Fruit fly (Drosophila melanogaster) whole organism, embryonic: ENCODE measurements around the gene CG2841.

Experiments used
- ATbp ChIP-seq: fragments of 200-800 bp; sonication (Bioruptor generic); optimal IDR thresholded peaks from 2 replicates; lab custom pipeline; 2017; ENCODE audit warnings: missing biosample characterization, mild to moderate bottlenecking, missing genetic modification characterization, missing genetic modification reagents
- Aef1 ChIP-seq: fragments of 200-800 bp; sonication (Bioruptor generic); IDR thresholded peaks from 3 replicates; pipeline ENCODE4 v1.3.6; 2022; ENCODE audit warnings: missing biosample characterization, missing genetic modification characterization
- Asciz ChIP-seq: fragments of 200-800 bp; sonication (Bioruptor generic); optimal IDR thresholded peaks from 2 replicates; lab custom pipeline; 2017; ENCODE audit warnings: missing biosample characterization, mild to moderate bottlenecking, missing genetic modification characterization, missing genetic modification reagents
- Atf-2 ChIP-seq: fragments of 200-800 bp; sonication (Bioruptor generic); optimal IDR thresholded peaks from 2 replicates; lab custom pipeline; 2016; ENCODE audit warnings: missing biosample characterization, missing genetic modification characterization
- Bdp1 ChIP-seq: fragments of 200-800 bp; sonication (Bioruptor generic); optimal IDR thresholded peaks from 3 replicates; lab custom pipeline; 2016; ENCODE audit warnings: missing biosample characterization, missing genetic modification characterization
- CG10366 ChIP-seq: fragments of 200-800 bp; sonication (Bioruptor generic); IDR thresholded peaks from 2 replicates; pipeline ENCODE4 v1.3.6; 2022; ENCODE audit warnings: missing biosample characterization, missing genetic modification characterization
- CG10543 ChIP-seq: fragments of 200-800 bp; sonication (Bioruptor generic); optimal IDR thresholded peaks from 3 replicates; lab custom pipeline; 2017; ENCODE audit warnings: missing biosample characterization, mild to moderate bottlenecking, missing genetic modification characterization, moderate library complexity
- CG11560 ChIP-seq: fragments of 200-800 bp; sonication (Bioruptor generic); IDR thresholded peaks from 3 replicates; pipeline ENCODE4 v1.3.6; 2022; ENCODE audit warnings: missing biosample characterization, missing genetic modification characterization
- CG14441 ChIP-seq: fragments of 200-800 bp; sonication (Bioruptor generic); IDR thresholded peaks from 2 replicates; pipeline ENCODE4 v1.3.6; 2022; ENCODE audit warnings: missing biosample characterization, missing genetic modification characterization
- CG16863 ChIP-seq: fragments of 200-800 bp; sonication (Bioruptor generic); optimal IDR thresholded peaks from 3 replicates; lab custom pipeline; 2016; ENCODE audit warnings: missing biosample characterization, missing genetic modification characterization
- CG17186 ChIP-seq: fragments of 200-800 bp; sonication (Bioruptor generic); optimal IDR thresholded peaks from 3 replicates; lab custom pipeline; 2017; ENCODE audit warnings: missing biosample characterization, missing genetic modification reagents, missing genetic modification characterization
- CG17328 ChIP-seq: fragments of 200-800 bp; sonication (Bioruptor generic); IDR thresholded peaks from 2 replicates; pipeline ENCODE4 v1.3.6; 2022; ENCODE audit warnings: missing biosample characterization, missing genetic modification characterization
- CG17568 ChIP-seq: fragments of 200-800 bp; sonication (Bioruptor generic); optimal IDR thresholded peaks from 2 replicates; lab custom pipeline; 2018; ENCODE audit warnings: missing biosample characterization, mild to moderate bottlenecking, missing genetic modification characterization, moderate library complexity
- CG18476 ChIP-seq: fragments of 200-800 bp; sonication (Bioruptor generic); optimal IDR thresholded peaks from 2 replicates; lab custom pipeline; 2016; ENCODE audit warnings: missing biosample characterization, mild to moderate bottlenecking, missing genetic modification characterization
- CG2120 ChIP-seq: fragments of 200-800 bp; sonication (Bioruptor generic); optimal IDR thresholded peaks from 3 replicates; lab custom pipeline; 2016; ENCODE audit warnings: missing biosample characterization, missing genetic modification characterization
- CG2199 ChIP-seq: fragments of 200-800 bp; sonication (Bioruptor generic); IDR thresholded peaks from 3 replicates; pipeline ENCODE4 v1.3.6; 2022; ENCODE audit warnings: missing biosample characterization, missing genetic modification characterization
- CG31365 ChIP-seq: fragments of 200-800 bp; sonication (Bioruptor generic); optimal IDR thresholded peaks from 2 replicates; lab custom pipeline; 2018; ENCODE audit warnings: missing biosample characterization, mild to moderate bottlenecking, missing genetic modification characterization
- CG31441 ChIP-seq: fragments of 200-800 bp; sonication (Bioruptor generic); IDR thresholded peaks from 2 replicates; pipeline ENCODE4 v1.3.6; 2022; ENCODE audit warnings: missing biosample characterization, missing genetic modification characterization
- CG33213 ChIP-seq: fragments of 200-800 bp; sonication (Bioruptor generic); optimal IDR thresholded peaks from 3 replicates; lab custom pipeline; 2016; ENCODE audit warnings: missing biosample characterization, missing genetic modification characterization
- CG6254 ChIP-seq: fragments of 200-800 bp; sonication (Bioruptor generic); optimal IDR thresholded peaks from 3 replicates; lab custom pipeline; 2017; ENCODE audit warnings: mild to moderate bottlenecking, missing biosample characterization, missing genetic modification reagents, missing genetic modification characterization
- CG7271 ChIP-seq: fragments of 200-800 bp; sonication (Bioruptor generic); optimal IDR thresholded peaks from 2 replicates; lab custom pipeline; 2018; ENCODE audit warnings: missing biosample characterization, mild to moderate bottlenecking, missing genetic modification characterization, moderate library complexity
- CG8089 ChIP-seq: fragments of 200-800 bp; sonication (Bioruptor generic); optimal IDR thresholded peaks from 3 replicates; lab custom pipeline; 2016; ENCODE audit warnings: missing biosample characterization, missing genetic modification characterization
- CG9437 ChIP-seq: fragments of 200-800 bp; sonication (Bioruptor generic); optimal IDR thresholded peaks from 2 replicates; lab custom pipeline; 2018; ENCODE audit warnings: missing biosample characterization, mild to moderate bottlenecking, missing genetic modification characterization
- CG9609 ChIP-seq: fragments of 200-800 bp; sonication (Bioruptor generic); optimal IDR thresholded peaks from 3 replicates; lab custom pipeline; 2016; ENCODE audit warnings: missing biosample characterization, missing genetic modification characterization
- CG9797 ChIP-seq: fragments of 200-800 bp; sonication (Bioruptor generic); optimal IDR thresholded peaks from 3 replicates; lab custom pipeline; 2018; ENCODE audit warnings: missing biosample characterization, mild to moderate bottlenecking, missing genetic modification characterization
- CG9876 ChIP-seq: fragments of 200-800 bp; sonication (Bioruptor generic); optimal IDR thresholded peaks from 2 replicates; lab custom pipeline; 2016; ENCODE audit warnings: missing biosample characterization, missing genetic modification characterization
- CoRest ChIP-seq: fragments of 200-800 bp; sonication (Bioruptor generic); optimal IDR thresholded peaks from 3 replicates; lab custom pipeline; 2018; ENCODE audit warnings: missing biosample characterization, mild to moderate bottlenecking, missing genetic modification characterization, moderate library complexity
- Dbx ChIP-seq: fragments of 200-800 bp; sonication (Bioruptor generic); IDR thresholded peaks from 3 replicates; pipeline ENCODE4 v1.3.6; 2022; ENCODE audit warnings: missing biosample characterization, missing genetic modification characterization
- HLH54F ChIP-seq: fragments of 200-800 bp; sonication (Bioruptor generic); optimal IDR thresholded peaks from 3 replicates; lab custom pipeline; 2016; ENCODE audit warnings: missing biosample characterization, missing genetic modification characterization
- HLHmδ ChIP-seq: fragments of 200-800 bp; sonication (Bioruptor generic); optimal IDR thresholded peaks from 2 replicates; lab custom pipeline; 2018; ENCODE audit warnings: missing biosample characterization, mild to moderate bottlenecking, missing genetic modification characterization, moderate library complexity
- Hmr ChIP-seq: fragments of 200-800 bp; sonication (Bioruptor generic); optimal IDR thresholded peaks from 3 replicates; lab custom pipeline; 2017; ENCODE audit warnings: mild to moderate bottlenecking, missing biosample characterization, missing genetic modification reagents, missing genetic modification characterization
- Hmx ChIP-seq: fragments of 200-800 bp; sonication (Bioruptor generic); optimal IDR thresholded peaks from 2 replicates; lab custom pipeline; 2016; ENCODE audit warnings: missing biosample characterization, missing genetic modification characterization
- Max ChIP-seq: fragments of 200-800 bp; sonication (Bioruptor generic); optimal IDR thresholded peaks from 2 replicates; lab custom pipeline; 2016; ENCODE audit warnings: missing biosample characterization, mild to moderate bottlenecking, missing genetic modification characterization
- NC2α ChIP-seq: fragments of 200-800 bp; sonication (Bioruptor generic); optimal IDR thresholded peaks from 2 replicates; lab custom pipeline; 2016; ENCODE audit warnings: missing biosample characterization, missing genetic modification characterization
- Nf-YA ChIP-seq: fragments of 200-800 bp; sonication (Bioruptor generic); IDR thresholded peaks from 2 replicates; pipeline ENCODE4 v1.3.6; 2022; ENCODE audit warnings: missing biosample characterization, missing genetic modification characterization
- Nf-YC ChIP-seq: fragments of 200-800 bp; optimal IDR thresholded peaks from 3 replicates; lab custom pipeline; 2019; ENCODE audit warnings: missing biosample characterization, mild to moderate bottlenecking, missing genetic modification characterization, moderate library complexity
- Scr ChIP-seq: fragments of 200-800 bp; sonication (Bioruptor generic); IDR thresholded peaks from 2 replicates; pipeline ENCODE4 v1.3.6; 2022; ENCODE audit warnings: missing biosample characterization, missing genetic modification characterization; ENCODE audit not compliant: partially characterized antibody
- Sin3A ChIP-seq: fragments of >200 bp; optimal IDR thresholded peaks from 2 replicates; lab custom pipeline; 2018
- Ssrp ChIP-seq: fragments of 200-800 bp; sonication (Bioruptor generic); optimal IDR thresholded peaks from 2 replicates; lab custom pipeline; 2018; ENCODE audit warnings: missing biosample characterization, mild to moderate bottlenecking, missing genetic modification characterization, moderate library complexity
- az2 ChIP-seq: fragments of 200-800 bp; sonication (Bioruptor generic); optimal IDR thresholded peaks from 3 replicates; lab custom pipeline; 2016; ENCODE audit warnings: missing biosample characterization, missing genetic modification characterization
- bbx ChIP-seq: fragments of 200-800 bp; sonication (Bioruptor generic); IDR thresholded peaks from 2 replicates; pipeline ENCODE4 v1.3.6; 2022; ENCODE audit warnings: missing biosample characterization, missing genetic modification characterization; ENCODE audit not compliant: partially characterized antibody
- caup ChIP-seq: fragments of 200-800 bp; sonication (Bioruptor generic); optimal IDR thresholded peaks from 3 replicates; lab custom pipeline; 2017; ENCODE audit warnings: missing biosample characterization, mild to moderate bottlenecking, missing genetic modification characterization, moderate library complexity; ENCODE audit not compliant: severe bottlenecking
- dpn ChIP-seq, 2 experiments: fragments of 200-800 bp; sonication (Bioruptor generic); optimal IDR thresholded peaks; 3 replicates each; lab custom pipeline; 2016; ENCODE audit warnings: missing biosample characterization in 2 of 2, missing genetic modification characterization in 2 of 2
- emc ChIP-seq: fragments of 200-800 bp; sonication (Bioruptor generic); optimal IDR thresholded peaks from 2 replicates; lab custom pipeline; 2016; ENCODE audit warnings: missing biosample characterization, missing genetic modification characterization
- ham ChIP-seq: fragments of 200-800 bp; sonication (Bioruptor generic); IDR thresholded peaks from 2 replicates; pipeline ENCODE4 v1.3.6; 2022; ENCODE audit warnings: missing biosample characterization, missing genetic modification characterization
- hkb ChIP-seq, 2 experiments: fragments of 200-800 bp in 1 of 2; fragments of >200 bp in 1 of 2; sonication (Bioruptor generic) in 1 of 2; IDR thresholded peaks in 1 of 2; optimal IDR thresholded peaks in 1 of 2; 2 replicates each; pipeline versions ENCODE4 v1.3.6 to Lab custom; 2017 to 2022; ENCODE audit warnings: missing biosample characterization in 1 of 2, missing genetic modification characterization in 1 of 2
- lbe ChIP-seq: fragments of 200-800 bp; sonication (Bioruptor generic); optimal IDR thresholded peaks from 2 replicates; lab custom pipeline; 2016; ENCODE audit warnings: missing biosample characterization, mild to moderate bottlenecking, missing genetic modification characterization
- mam ChIP-seq: fragments of 200-800 bp; sonication (Bioruptor generic); optimal IDR thresholded peaks from 3 replicates; lab custom pipeline; 2016; ENCODE audit warnings: missing biosample characterization, missing genetic modification characterization
- nau ChIP-seq: fragments of 200-800 bp; sonication (Bioruptor generic); optimal IDR thresholded peaks from 3 replicates; lab custom pipeline; 2017; ENCODE audit warnings: missing biosample characterization, mild to moderate bottlenecking, missing genetic modification characterization, missing genetic modification reagents
- yki ChIP-seq: fragments of >200 bp; optimal IDR thresholded peaks from 3 replicates; lab custom pipeline; 2018

The CG2841 gene

DNA sequence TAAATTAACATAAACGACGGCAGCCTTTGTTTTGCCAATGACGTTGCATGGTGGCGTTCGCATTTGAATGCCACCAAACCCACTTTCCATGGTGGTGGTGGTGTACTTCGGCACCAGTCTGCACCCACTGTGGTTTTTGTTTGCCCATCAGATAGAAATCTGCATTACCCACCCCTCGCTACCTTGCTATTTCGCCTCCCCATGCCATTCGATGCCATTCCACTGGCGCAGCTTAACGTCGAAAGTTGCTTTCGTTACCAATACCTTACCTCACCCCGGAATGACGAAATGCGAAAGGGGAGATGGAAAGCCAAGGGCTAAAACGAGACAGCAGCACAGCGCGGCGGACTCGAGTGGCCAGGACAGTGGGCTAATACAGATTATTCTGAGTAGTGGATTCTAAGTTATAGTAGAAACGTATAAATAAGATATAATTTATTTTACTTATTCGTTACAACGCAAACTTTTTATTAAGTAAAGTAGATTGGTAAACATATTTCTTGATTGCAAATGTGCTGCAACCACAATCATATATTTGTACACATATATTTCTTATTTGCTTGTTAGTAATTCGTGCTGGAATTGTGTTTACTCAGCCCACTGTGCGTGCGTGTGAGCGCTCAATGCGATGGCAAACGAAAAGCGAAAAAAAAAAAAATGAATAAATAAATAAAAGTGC lies 30.2 kb upstream of the CG2841 start (continued):
- TF ChIP-seq CG17568 (GFP tag; lab: Kevin White, UChicago): peak; percentile 6
- TF ChIP-seq CG7271 (tag; lab: Kevin White, UChicago): no peak
- TF ChIP-seq CG10543 (GFP tag; lab: Kevin White, UChicago): no peak
- TF ChIP-seq CG11560 (tag; lab: Robert Waterston, UW): no peak
- no peak for TF ChIP-seq emc (GFP tag; lab: Kevin White, UChicago)
- TF ChIP-seq Dbx: no peak
- TF ChIP-seq Nf-YA: no peak
- no peak for TF ChIP-seq CG9609
- peak; percentile 69 for TF ChIP-seq CG31441 (GFP tag; lab: Robert Waterston, UW)
- no peak for TF ChIP-seq HLHmδ (GFP tag; lab: Kevin White, UChicago)
- TF ChIP-seq Scr (GFP tag; lab: Robert Waterston, UW): no peak
- no peak for TF ChIP-seq CG33213 (GFP tag; lab: Kevin White, UChicago)
- no peak for TF ChIP-seq Bdp1 (GFP tag; lab: Kevin White, UChicago)
- TF ChIP-seq ham: no peak
- TF ChIP-seq lbe (GFP tag; lab: Kevin White, UChicago): no peak
- TF ChIP-seq CG9876 (GFP tag; lab: Kevin White, UChicago): no peak
- no peak for TF ChIP-seq Max
- TF ChIP-seq Asciz (GFP tag; lab: Kevin White, UChicago): peak; percentile 56
- TF ChIP-seq CG17328 (GFP tag; lab: Robert Waterston, UW): 0 out of 2 replicates have a peak, but pooled peaks have one; percentile 30
- TF ChIP-seq CG9437 (GFP tag; lab: Kevin White, UChicago): peak; percentile 14
- TF ChIP-seq CG14441 (GFP tag; lab: Robert Waterston, UW): no peak
- no peak for TF ChIP-seq Hmx (GFP tag; lab: Kevin White, UChicago)
- no peak for TF ChIP-seq CG31365 (tag; lab: Kevin White, UChicago)
- no peak for TF ChIP-seq NC2α (GFP tag; lab: Kevin White, UChicago)
- no peak; the same call in 1 of the 2 replicates for TF ChIP-seq CG10366 (GFP tag; lab: Robert Waterston, UW)
- TF ChIP-seq CG16863: no peak
- peak; percentile 5 for TF ChIP-seq CG17186 (GFP tag; lab: Kevin White, UChicago)
- TF ChIP-seq nau (GFP tag; lab: Kevin White, UChicago): no peak
- no peak for TF ChIP-seq Hmr (GFP tag; lab: Kevin White, UChicago)
- TF ChIP-seq CG2199 (GFP tag; lab: Robert Waterston, UW): no peak
- no peak for TF ChIP-seq bbx (GFP tag; lab: Robert Waterston, UW)
- TF ChIP-seq yki (lab: Kevin White, UChicago): no peak
- TF ChIP-seq dpn (GFP tag; optimal IDR thresholded peaks at IDR 0.05; lab: Kevin White, UChicago): peak in 1 of 2 experiments; percentile 20
- no peak for TF ChIP-seq CG8089
- peak; percentile 58 for TF ChIP-seq CG6254 (GFP tag; lab: Kevin White, UChicago)
- TF ChIP-seq HLH54F (GFP tag; lab: Kevin White, UChicago): no peak
- TF ChIP-seq hkb (optimal IDR thresholded peaks at IDR 0.05; lab: Kevin White, UChicago): no peak
- peak; percentile 32; the same call in 1 of the 2 replicates for TF ChIP-seq hkb (GFP tag; IDR thresholded peaks at IDR 0.05; lab: Robert Waterston, UW)
- TF ChIP-seq Atf-2 (GFP tag; lab: Kevin White, UChicago): no peak
- TF ChIP-seq az2 (GFP tag; lab: Kevin White, UChicago): peak; percentile 56
- no peak for TF ChIP-seq Nf-YC
- no peak for TF ChIP-seq CG18476 (GFP tag; lab: Kevin White, UChicago)
- peak; percentile 54 for TF ChIP-seq ATbp
- no peak for TF ChIP-seq caup (GFP tag; lab: Kevin White, UChicago)
- no peak for TF ChIP-seq Sin3A
- TF ChIP-seq CG9797 (GFP tag; lab: Kevin White, UChicago): no peak
- peak; percentile 54 for TF ChIP-seq Ssrp (tag; lab: Kevin White, UChicago)
- TF ChIP-seq mam (GFP tag; lab: Kevin White, UChicago): no peak
- no peak for TF ChIP-seq Aef1 (GFP tag; lab: Robert Waterston, UW)
- peak; percentile 53 for TF ChIP-seq CoRest (tag; lab: Kevin White, UChicago)
- no peak for TF ChIP-seq CG2120 (GFP tag; lab: Kevin White, UChicago)
